Worm (Caenorhabditis elegans) whole organism, L1 larva: Measurements from ENCODE around the gene rpl-20.

ENCODE experiments used
- C04F5.9 ChIP-seq: sonication (generic microtip); optimal IDR thresholded peaks from 2 replicates; lab custom pipeline; 2016; ENCODE audit warnings: missing genetic modification characterization, missing compliant biosample characterization
- aly-2 ChIP-seq: fragments of 150-350 bp; optimal IDR thresholded peaks from 2 replicates; lab custom pipeline; 2014; ENCODE audit warnings: missing biosample characterization, missing genetic modification characterization
- elt-2 ChIP-seq: sonication (generic microtip); optimal IDR thresholded peaks from 2 replicates; lab custom pipeline; 2016; ENCODE audit warnings: missing genetic modification characterization, mild to moderate bottlenecking, inconsistent platforms, missing compliant biosample characterization, missing genetic modification reagents
- elt-3 ChIP-seq, 6 experiments: fragments of 150-350 bp in 1 of 6; sonication (generic microtip); optimal IDR thresholded peaks; 2 replicates each; lab custom pipeline; 2017 to 2018; ENCODE audit warnings: missing biosample characterization in 6 of 6, missing genetic modification characterization in 6 of 6, inconsistent platforms in 1 of 6
- fkh-8 ChIP-seq: sonication (generic microtip); optimal IDR thresholded peaks from 2 replicates; lab custom pipeline; 2016; ENCODE audit warnings: mild to moderate bottlenecking, missing genetic modification characterization, missing compliant biosample characterization
- fos-1 ChIP-seq: fragments of 150-350 bp; optimal IDR thresholded peaks from 2 replicates; lab custom pipeline; 2014; ENCODE audit warnings: missing biosample characterization, missing genetic modification characterization
- lin-15B ChIP-seq: fragments of 150-350 bp; sonication (generic microtip); optimal IDR thresholded peaks from 3 replicates; lab custom pipeline; 2014; ENCODE audit warnings: missing biosample characterization, missing genetic modification characterization
- lin-39 ChIP-seq: fragments of 150-350 bp; optimal IDR thresholded peaks from 2 replicates; lab custom pipeline; 2014; ENCODE audit warnings: missing biosample characterization, missing genetic modification reagents, missing genetic modification characterization
- mep-1 ChIP-seq: fragments of 150-350 bp; optimal IDR thresholded peaks from 2 replicates; lab custom pipeline; 2014; ENCODE audit warnings: missing biosample characterization, missing genetic modification characterization
- nhr-237 ChIP-seq: fragments of 150-350 bp; optimal IDR thresholded peaks from 2 replicates; lab custom pipeline; 2014; ENCODE audit warnings: missing biosample characterization, missing genetic modification characterization
- nhr-71 ChIP-seq: sonication (generic microtip); optimal IDR thresholded peaks from 2 replicates; lab custom pipeline; 2016; ENCODE audit warnings: mild to moderate bottlenecking, missing genetic modification characterization, moderate library complexity, missing compliant biosample characterization
- unc-130 ChIP-seq: fragments of 150-350 bp; optimal IDR thresholded peaks from 2 replicates; lab custom pipeline; 2017; ENCODE audit warnings: missing biosample characterization, missing genetic modification characterization, inconsistent platforms
- zip-4 ChIP-seq: fragments of 200-800 bp; sonication (Bioruptor generic); optimal IDR thresholded peaks from 2 replicates; lab custom pipeline; 2018; ENCODE audit warnings: mild to moderate bottlenecking, missing genetic modification characterization, moderate library complexity, missing compliant biosample characterization

DNA sequence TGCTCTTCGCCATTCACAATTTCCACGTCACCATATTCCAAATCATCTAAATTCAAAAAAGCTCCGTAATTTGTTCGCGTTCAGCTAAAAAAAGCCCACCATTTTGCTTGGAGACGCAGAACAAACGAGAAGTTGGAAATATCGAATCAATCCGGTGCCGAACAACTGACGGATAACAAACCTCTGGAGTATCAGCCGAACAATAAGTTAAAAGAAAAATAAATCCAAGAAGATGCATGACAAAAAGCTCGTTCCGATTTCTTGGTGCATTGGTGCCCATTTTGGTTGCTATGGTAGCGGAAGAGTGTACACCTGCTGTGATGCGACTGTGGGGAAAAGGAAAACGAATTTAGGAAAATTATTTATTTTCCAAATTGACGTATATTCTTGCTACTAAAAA is 2.0 kb downstream of the rpl-20 start, which contains the start of gene tctn-1:
- TF ChIP-seq aly-2 (tag; lab: Kevin White, UChicago) (no peak), nhr-237 (no peak), elt-3 (tag; optimal IDR thresholded peaks at IDR 0.05; lab: Kevin White, UChicago) (no peak), lin-15B (tag; lab: Kevin White, UChicago) (no peak), nhr-71 (tag; lab: Kevin White, UChicago) (peak; percentile 50), unc-130 (peak; percentile 22), fos-1 (tag; lab: Kevin White, UChicago) (no peak), elt-2 (tag; lab: Kevin White, UChicago) (no peak), fkh-8 (tag; lab: Kevin White, UChicago) (no peak), C04F5.9 (tag; lab: Kevin White, UChicago) (no peak), lin-39 (tag; lab: Kevin White, UChicago) (no peak), mep-1 (tag; lab: Kevin White, UChicago) (no peak), zip-4 (no peak)
